Worm (Caenorhabditis elegans): ENCODE data around the gene F09G8.10.

F09G8.10 gene

ce11 chrIII:8227511-8227910, 44.5 kb downstream of the F09G8.10 start, which contains the start of gene fbxl-1 (continued):
- no peak for TF ChIP-seq nhr-67 (tag; optimal IDR thresholded peaks at IDR 0.05)
- TF ChIP-seq nhr-25 (tag; optimal IDR thresholded peaks at IDR 0.05) = peak; percentile 26
- peak; percentile 33 for TF ChIP-seq R02D3.7 (tag; optimal IDR thresholded peaks at IDR 0.05)
- no peak for TF ChIP-seq ztf-11 (tag; optimal IDR thresholded peaks at IDR 0.05)
- no peak for TF ChIP-seq nhr-12 (tag; optimal IDR thresholded peaks at IDR 0.05)
- TF ChIP-seq ceh-28 (tag; optimal IDR thresholded peaks at IDR 0.05) = peak; percentile 33
- TF ChIP-seq nfya-1 (tag; optimal IDR thresholded peaks at IDR 0.05; ENCODE audit: insufficient read depth) = peak; percentile 92
- no peak for TF ChIP-seq aly-2 (tag; optimal IDR thresholded peaks at IDR 0.05)
- TF ChIP-seq nhr-28 (tag; optimal IDR thresholded peaks at IDR 0.05) = no peak
- TF ChIP-seq lin-39 (tag; optimal IDR thresholded peaks at IDR 0.05) = peak; percentile 64
- peak; percentile 20 for TF ChIP-seq tbx-2 (tag; optimal IDR thresholded peaks at IDR 0.05)
- TF ChIP-seq mdl-1 (tag; optimal IDR thresholded peaks at IDR 0.05) = peak; percentile 59
- no peak for TF ChIP-seq nhr-76 (tag; optimal IDR thresholded peaks at IDR 0.05)
- no peak for TF ChIP-seq nhr-11 (tag; optimal IDR thresholded peaks at IDR 0.05)
- peak; percentile 47 for TF ChIP-seq fkh-10 (GFP tag; optimal IDR thresholded peaks at IDR 0.05)
- TF ChIP-seq elt-3 (tag; optimal IDR thresholded peaks at IDR 0.05) = no peak
- TF ChIP-seq eor-1 (tag; optimal IDR thresholded peaks at IDR 0.05) = no peak
- TF ChIP-seq unc-62 (GFP tag; optimal IDR thresholded peaks at IDR 0.05) = peak; percentile 38
- TF ChIP-seq egl-5 (tag; optimal IDR thresholded peaks at IDR 0.05) = peak; percentile 84
- TF ChIP-seq zag-1 (tag; optimal IDR thresholded peaks at IDR 0.05) = no peak
- peak; percentile 93 for TF ChIP-seq jun-1 (tag; optimal IDR thresholded peaks at IDR 0.05)
- peak; percentile 87 for TF ChIP-seq pha-4 (tag; optimal IDR thresholded peaks at IDR 0.05)
- peak; percentile 52 for TF ChIP-seq nhr-23 (tag; optimal IDR thresholded peaks at IDR 0.05)
- peak; percentile 73 for TF ChIP-seq lin-15B (tag; optimal IDR thresholded peaks at IDR 0.05)
- TF ChIP-seq ztf-4 (tag; optimal IDR thresholded peaks at IDR 0.05) = peak; percentile 12

- TF ChIP-seq tbx-2 (tag; optimal IDR thresholded peaks at IDR 0.05) (no peak), elt-3 (tag; optimal IDR thresholded peaks at IDR 0.05) (no peak), hmg-11 (tag; optimal IDR thresholded peaks at IDR 0.05) (no peak), mdl-1 (tag; optimal IDR thresholded peaks at IDR 0.05) (no peak), unc-62 (GFP tag; optimal IDR thresholded peaks at IDR 0.05) (no peak), ztf-4 (tag; optimal IDR thresholded peaks at IDR 0.05) (no peak), unc-39 (tag; optimal IDR thresholded peaks at IDR 0.05) (no peak)
Observed at ce11 chrIII:8226178-8226577, 45.8 kb downstream of the F09G8.10 start, which contains the start of gene rfs-1. TSS of gene rfs-1 (plus strand) at chrIII:8226478.

- TF ChIP-seq tbx-2 (tag; optimal IDR thresholded peaks at IDR 0.05) = no peak
- peak; percentile 41 for TF ChIP-seq hmg-11 (tag; optimal IDR thresholded peaks at IDR 0.05)
- peak; percentile 11 for TF ChIP-seq nfya-1 (tag; optimal IDR thresholded peaks at IDR 0.05; ENCODE audit: insufficient read depth)
- peak; percentile 1 for TF ChIP-seq egl-5 (tag; optimal IDR thresholded peaks at IDR 0.05)
- peak; percentile 57 for TF ChIP-seq lin-15B (tag; optimal IDR thresholded peaks at IDR 0.05)
- peak; percentile 22 for TF ChIP-seq pha-4 (tag; optimal IDR thresholded peaks at IDR 0.05)
- TF ChIP-seq aly-2 (tag; optimal IDR thresholded peaks at IDR 0.05) = no peak
Observed at ce11 chrIII:8224769-8225168, 47.2 kb downstream of the F09G8.10 start, which contains the start of gene mob-4. TSS of gene mob-4 (plus strand) at chrIII:8225097.
